Worm (Caenorhabditis elegans) whole organism, late embryonic: ENCODE results near the gene F12A10.9.

ENCODE experiments used
- C08G9.2 ChIP-seq: sonication (generic microtip); optimal IDR thresholded peaks from 2 replicates; lab custom pipeline; 2016; ENCODE audit warnings: mild to moderate bottlenecking, missing genetic modification characterization, moderate library complexity, missing compliant biosample characterization
- K02D7.2 ChIP-seq: sonication (generic microtip); optimal IDR thresholded peaks from 2 replicates; lab custom pipeline; 2017; ENCODE audit warnings: mild to moderate bottlenecking, missing genetic modification characterization, missing compliant biosample characterization
- K09A11.1 ChIP-seq: sonication (generic microtip); optimal IDR thresholded peaks from 2 replicates; lab custom pipeline; 2017; ENCODE audit warnings: antibody characterized with exemption, mild to moderate bottlenecking, missing genetic modification characterization, missing compliant biosample characterization; ENCODE audit not compliant: insufficient read depth
- T23F11.4 ChIP-seq: fragments of 200-800 bp; sonication (Bioruptor generic); optimal IDR thresholded peaks from 2 replicates; lab custom pipeline; 2018; ENCODE audit warnings: mild to moderate bottlenecking, missing genetic modification characterization, missing compliant biosample characterization
- ahr-1 ChIP-seq: sonication (generic microtip); optimal IDR thresholded peaks from 2 replicates; lab custom pipeline; 2016; ENCODE audit warnings: missing genetic modification characterization, missing compliant biosample characterization
- ama-1 ChIP-seq: fragments of 150-350 bp; optimal IDR thresholded peaks from 2 replicates; lab custom pipeline; 2014
- ceh-14 ChIP-seq: sonication (generic microtip); optimal IDR thresholded peaks from 2 replicates; lab custom pipeline; 2016; ENCODE audit warnings: missing genotype, missing genetic modification characterization, missing compliant biosample characterization
- ceh-18 ChIP-seq: sonication (generic microtip); optimal IDR thresholded peaks from 2 replicates; lab custom pipeline; 2016; ENCODE audit warnings: missing genetic modification characterization, missing compliant biosample characterization
- ceh-19 ChIP-seq: fragments of 200-800 bp; sonication (Bioruptor generic); optimal IDR thresholded peaks from 2 replicates; lab custom pipeline; 2018; ENCODE audit warnings: mild to moderate bottlenecking, missing genetic modification characterization, missing compliant biosample characterization
- ceh-2 ChIP-seq: sonication (generic microtip); optimal IDR thresholded peaks from 2 replicates; lab custom pipeline; 2016; ENCODE audit warnings: missing genotype, missing genetic modification characterization, missing compliant biosample characterization
- ceh-22 ChIP-seq: sonication (generic microtip); optimal IDR thresholded peaks from 2 replicates; lab custom pipeline; 2017; ENCODE audit warnings: missing biosample characterization, missing genetic modification characterization
- ceh-24 ChIP-seq: sonication (generic microtip); optimal IDR thresholded peaks from 2 replicates; lab custom pipeline; 2016; ENCODE audit warnings: mild to moderate bottlenecking, missing genetic modification characterization, missing compliant biosample characterization
- ceh-30 ChIP-seq: fragments of 150-350 bp; optimal IDR thresholded peaks from 2 replicates; lab custom pipeline; 2014; ENCODE audit warnings: missing biosample characterization, missing genetic modification characterization
- ceh-34 ChIP-seq: sonication (generic microtip); optimal IDR thresholded peaks from 2 replicates; lab custom pipeline; 2016; ENCODE audit warnings: mild to moderate bottlenecking, missing genetic modification characterization, missing compliant biosample characterization
- ceh-45 ChIP-seq: fragments of 200-800 bp; sonication (Bioruptor generic); IDR thresholded peaks from 2 replicates; pipeline ENCODE4 v1.3.6; 2022; ENCODE audit warnings: missing genetic modification reagents, missing genetic modification characterization, missing compliant biosample characterization
- ceh-48 ChIP-seq: sonication (generic microtip); optimal IDR thresholded peaks from 2 replicates; lab custom pipeline; 2016; ENCODE audit warnings: missing genetic modification characterization, inconsistent platforms, missing compliant biosample characterization
- ceh-6 ChIP-seq: fragments of 200-800 bp; sonication (Bioruptor generic); optimal IDR thresholded peaks from 2 replicates; lab custom pipeline; 2018; ENCODE audit warnings: mild to moderate bottlenecking, missing genetic modification characterization, missing compliant biosample characterization
- ceh-9 ChIP-seq: sonication (generic microtip); optimal IDR thresholded peaks from 2 replicates; lab custom pipeline; 2016; ENCODE audit warnings: mild to moderate bottlenecking, missing genetic modification characterization, inconsistent platforms, missing compliant biosample characterization
- che-1 ChIP-seq: sonication (generic microtip); optimal IDR thresholded peaks from 2 replicates; lab custom pipeline; 2016; ENCODE audit warnings: mild to moderate bottlenecking, missing genetic modification characterization, missing compliant biosample characterization
- dve-1 ChIP-seq: sonication (generic microtip); optimal IDR thresholded peaks from 2 replicates; lab custom pipeline; 2017; ENCODE audit warnings: antibody characterized with exemption, mild to moderate bottlenecking, missing genetic modification characterization, missing compliant biosample characterization
- elt-2 ChIP-seq: sonication (generic microtip); optimal IDR thresholded peaks from 2 replicates; lab custom pipeline; 2016; ENCODE audit warnings: missing genetic modification reagents, missing genetic modification characterization, missing compliant biosample characterization
- elt-4 ChIP-seq: sonication (generic microtip); optimal IDR thresholded peaks from 2 replicates; lab custom pipeline; 2016; ENCODE audit warnings: missing genetic modification characterization, missing compliant biosample characterization
- ets-4 ChIP-seq: sonication (generic microtip); optimal IDR thresholded peaks from 2 replicates; lab custom pipeline; 2016; ENCODE audit warnings: missing genetic modification characterization, missing compliant biosample characterization
- eyg-1 ChIP-seq: sonication (generic microtip); optimal IDR thresholded peaks from 2 replicates; lab custom pipeline; 2016; ENCODE audit warnings: missing genotype, missing genetic modification characterization, missing compliant biosample characterization
- fax-1 ChIP-seq: sonication (generic microtip); optimal IDR thresholded peaks from 2 replicates; lab custom pipeline; 2016; ENCODE audit warnings: missing genotype, missing genetic modification characterization, missing compliant biosample characterization
- fkh-6 ChIP-seq: sonication (generic microtip); optimal IDR thresholded peaks from 2 replicates; lab custom pipeline; 2016; ENCODE audit warnings: missing genetic modification characterization, missing compliant biosample characterization
- gmeb-2 ChIP-seq: sonication (generic microtip); optimal IDR thresholded peaks from 2 replicates; lab custom pipeline; 2016; ENCODE audit warnings: missing genetic modification characterization, inconsistent platforms, missing compliant biosample characterization
- hlh-13 ChIP-seq: fragments of 200-800 bp; sonication (Bioruptor generic); optimal IDR thresholded peaks from 2 replicates; lab custom pipeline; 2018; ENCODE audit warnings: mild to moderate bottlenecking, missing genetic modification characterization, missing compliant biosample characterization
- hlh-15 ChIP-seq: sonication (generic microtip); optimal IDR thresholded peaks from 2 replicates; lab custom pipeline; 2016; ENCODE audit warnings: missing genetic modification characterization, missing compliant biosample characterization
- hlh-30 ChIP-seq: sonication (generic microtip); optimal IDR thresholded peaks from 2 replicates; lab custom pipeline; 2017; ENCODE audit warnings: antibody characterized with exemption, missing genetic modification characterization, missing compliant biosample characterization; ENCODE audit not compliant: insufficient read depth
- hlh-8 ChIP-seq: sonication (generic microtip); optimal IDR thresholded peaks from 2 replicates; lab custom pipeline; 2016; ENCODE audit warnings: missing genotype, missing genetic modification characterization, missing compliant biosample characterization
- lim-6 ChIP-seq: sonication (generic microtip); optimal IDR thresholded peaks from 2 replicates; lab custom pipeline; 2016; ENCODE audit warnings: missing genetic modification characterization, missing compliant biosample characterization
- lin-11 ChIP-seq: fragments of 200-800 bp; sonication (Bioruptor generic); optimal IDR thresholded peaks from 2 replicates; lab custom pipeline; 2018; ENCODE audit warnings: mild to moderate bottlenecking, missing genetic modification characterization, missing compliant biosample characterization
- madf-2 ChIP-seq: sonication (generic microtip); optimal IDR thresholded peaks from 2 replicates; lab custom pipeline; 2017; ENCODE audit warnings: missing genetic modification characterization, missing compliant biosample characterization
- nfya-1 ChIP-seq: sonication (generic microtip); optimal IDR thresholded peaks from 2 replicates; lab custom pipeline; 2017; ENCODE audit warnings: missing genetic modification characterization, mild to moderate bottlenecking, missing compliant biosample characterization, antibody characterized with exemption, moderate library complexity
- nhr-232 ChIP-seq: sonication (generic microtip); optimal IDR thresholded peaks from 2 replicates; lab custom pipeline; 2016; ENCODE audit warnings: missing genetic modification characterization, missing compliant biosample characterization
- npax-4 ChIP-seq: sonication (generic microtip); optimal IDR thresholded peaks from 2 replicates; lab custom pipeline; 2016; ENCODE audit warnings: missing genetic modification characterization, missing compliant biosample characterization
- odd-2 ChIP-seq: sonication (generic microtip); optimal IDR thresholded peaks from 2 replicates; lab custom pipeline; 2017; ENCODE audit warnings: antibody characterized with exemption, mild to moderate bottlenecking, missing genetic modification characterization, missing compliant biosample characterization
- pag-3 ChIP-seq: sonication (generic microtip); optimal IDR thresholded peaks from 2 replicates; lab custom pipeline; 2016; ENCODE audit warnings: missing compliant biosample characterization, missing genetic modification characterization, borderline replicate concordance
- pat-9 ChIP-seq: fragments of 200-800 bp; sonication (Bioruptor generic); optimal IDR thresholded peaks from 2 replicates; lab custom pipeline; 2018; ENCODE audit warnings: mild to moderate bottlenecking, missing genetic modification characterization, moderate library complexity, missing compliant biosample characterization
- pqm-1 ChIP-seq: sonication (generic microtip); optimal IDR thresholded peaks from 2 replicates; lab custom pipeline; 2016; ENCODE audit warnings: missing genetic modification characterization, missing compliant biosample characterization
- pros-1 ChIP-seq: fragments of 150-350 bp; optimal IDR thresholded peaks from 2 replicates; lab custom pipeline; 2014; ENCODE audit warnings: missing biosample characterization, missing genetic modification reagents, missing genetic modification characterization
- sdc-2 ChIP-seq: sonication (generic microtip); optimal IDR thresholded peaks from 2 replicates; lab custom pipeline; 2016; ENCODE audit warnings: missing genotype, missing genetic modification characterization, missing compliant biosample characterization
- sox-2 ChIP-seq: fragments of 200-800 bp; sonication (Bioruptor generic); IDR thresholded peaks from 2 replicates; pipeline ENCODE4 v1.3.6; 2022; ENCODE audit warnings: missing genetic modification reagents, missing genetic modification characterization, missing compliant biosample characterization
- sox-4 ChIP-seq: sonication (generic microtip); optimal IDR thresholded peaks from 2 replicates; lab custom pipeline; 2017; ENCODE audit warnings: mild to moderate bottlenecking, missing genetic modification characterization, inconsistent platforms, missing compliant biosample characterization
- tbx-7 ChIP-seq: sonication (generic microtip); optimal IDR thresholded peaks from 2 replicates; lab custom pipeline; 2016; ENCODE audit warnings: missing genotype, missing genetic modification characterization, missing compliant biosample characterization
- unc-3 ChIP-seq, 2 experiments: fragments of 200-800 bp in 1 of 2; sonication (Bioruptor generic) in 1 of 2; sonication (generic microtip) in 1 of 2; conservative IDR thresholded peaks in 1 of 2; optimal IDR thresholded peaks in 1 of 2; 2 replicates each; pipeline versions ENCODE4 v1.3.6 to Lab custom; 2016 to 2022; ENCODE audit warnings: missing compliant biosample characterization in 2 of 2, missing genetic modification characterization in 2 of 2, missing genetic modification reagents in 1 of 2
- unc-42 ChIP-seq: sonication (generic microtip); optimal IDR thresholded peaks from 2 replicates; lab custom pipeline; 2016; ENCODE audit warnings: missing genotype, missing genetic modification characterization, missing compliant biosample characterization
- unc-55 ChIP-seq: sonication (generic microtip); optimal IDR thresholded peaks from 2 replicates; lab custom pipeline; 2017; ENCODE audit warnings: missing biosample characterization, missing genetic modification reagents, missing genetic modification characterization
- unc-86 ChIP-seq: sonication (generic microtip); optimal IDR thresholded peaks from 2 replicates; lab custom pipeline; 2016; ENCODE audit warnings: missing genetic modification characterization, missing compliant biosample characterization
- zip-5 ChIP-seq: sonication (generic microtip); optimal IDR thresholded peaks from 2 replicates; lab custom pipeline; 2016; ENCODE audit warnings: missing genetic modification characterization, missing compliant biosample characterization

F12A10.9 gene

DNA sequence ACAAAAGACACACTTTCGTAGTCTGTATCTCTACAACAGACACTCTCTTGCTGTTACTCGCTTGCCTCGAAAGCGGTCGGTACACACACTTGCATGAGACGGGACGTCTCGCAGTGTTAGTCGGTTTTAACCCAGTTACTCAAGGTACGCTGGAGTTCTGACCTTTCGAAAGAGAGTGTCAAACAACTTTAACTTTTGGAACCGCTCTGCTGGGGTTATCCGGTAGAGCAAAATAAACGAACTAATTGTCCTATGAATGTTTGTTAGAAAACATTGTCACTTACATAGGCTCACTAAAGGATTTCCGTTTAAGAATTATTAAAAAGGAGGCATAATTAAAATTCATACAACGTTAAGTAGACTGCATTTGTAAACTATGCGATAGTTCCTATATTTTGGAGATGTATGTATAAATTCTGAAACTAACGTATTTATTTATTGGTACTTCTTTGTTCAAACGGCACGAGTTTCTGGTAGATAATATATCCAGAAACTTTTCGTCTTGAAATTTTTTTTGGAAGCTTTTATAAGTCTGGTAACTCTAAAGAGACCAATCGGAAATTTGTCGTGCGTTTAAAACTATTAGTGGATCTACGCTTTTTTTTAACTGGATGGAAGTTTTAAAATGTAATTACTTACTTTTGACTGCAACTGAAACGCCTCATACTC, 45.1 kb downstream of the F12A10.9 start:
- TF ChIP-seq fkh-6, result peak; percentile 82
- peak; percentile 68 for TF ChIP-seq sox-4 (tag; lab: Kevin White, UChicago)
- peak; percentile 89 for TF ChIP-seq nfya-1 (tag; lab: Kevin White, UChicago)
- TF ChIP-seq ceh-19 (GFP tag; lab: Kevin White, UChicago), result peak; percentile 89
- TF ChIP-seq lim-6 (tag; lab: Kevin White, UChicago), result peak; percentile 76
- TF ChIP-seq unc-42 (tag; lab: Kevin White, UChicago), result peak; percentile 98
- TF ChIP-seq ceh-6, result peak; percentile 65
- peak; percentile 59 for TF ChIP-seq unc-3 (GFP tag; conservative IDR thresholded peaks at IDR 0.05; lab: Robert Waterston, UW)
- TF ChIP-seq unc-3 (tag; optimal IDR thresholded peaks at IDR 0.05; lab: Kevin White, UChicago), result peak; percentile 55
- TF ChIP-seq T23F11.4 (GFP tag; lab: Kevin White, UChicago), result peak; percentile 69
- peak; percentile 51 for TF ChIP-seq eyg-1 (tag; lab: Kevin White, UChicago)
- TF ChIP-seq ceh-18 (tag; lab: Kevin White, UChicago), result peak; percentile 95
- TF ChIP-seq nhr-232 (tag; lab: Kevin White, UChicago), result peak; percentile 60
- TF ChIP-seq madf-2 (tag; lab: Kevin White, UChicago), result peak; percentile 68
- TF ChIP-seq ceh-30 (tag; lab: Kevin White, UChicago), result peak; percentile 29
- peak; percentile 18 for TF ChIP-seq ceh-22 (tag; lab: Kevin White, UChicago)
- peak; percentile 36 for TF ChIP-seq sdc-2
- peak; percentile 97 for TF ChIP-seq pros-1 (tag; lab: Kevin White, UChicago)
- peak; percentile 3 for TF ChIP-seq ahr-1 (tag; lab: Kevin White, UChicago)
- TF ChIP-seq ceh-9 (tag; lab: Kevin White, UChicago), result no peak
- TF ChIP-seq C08G9.2 (tag; lab: Kevin White, UChicago), result peak; percentile 49
- peak; percentile 63 for TF ChIP-seq ets-4 (tag; lab: Kevin White, UChicago)
- no peak for TF ChIP-seq ceh-45 (GFP tag; lab: Robert Waterston, UW)
- TF ChIP-seq fax-1 (tag; lab: Kevin White, UChicago), result peak; percentile 68
- peak; percentile 56 for TF ChIP-seq gmeb-2
- peak; percentile 72 for TF ChIP-seq hlh-8 (tag; lab: Kevin White, UChicago)
- peak; percentile 99 for TF ChIP-seq ama-1 (lab: Kevin White, UChicago)
- TF ChIP-seq pqm-1 (tag; lab: Kevin White, UChicago), result peak; percentile 77
- TF ChIP-seq ceh-14 (tag; lab: Kevin White, UChicago), result peak; percentile 90
- TF ChIP-seq K02D7.2 (tag; lab: Kevin White, UChicago), result peak; percentile 71
- TF ChIP-seq ceh-48, result peak; percentile 18
- TF ChIP-seq ceh-34, result peak; percentile 91
- TF ChIP-seq sox-2 (GFP tag; lab: Robert Waterston, UW), result peak; percentile 57
- TF ChIP-seq hlh-30 (tag; lab: Kevin White, UChicago), result peak; percentile 3
- TF ChIP-seq zip-5 (tag; lab: Kevin White, UChicago), result peak; percentile 31
- peak; percentile 68 for TF ChIP-seq lin-11 (tag; lab: Kevin White, UChicago)
- no peak for TF ChIP-seq elt-4 (tag; lab: Kevin White, UChicago)
- peak; percentile 71 for TF ChIP-seq unc-86 (tag; lab: Kevin White, UChicago)
- peak; percentile 79 for TF ChIP-seq pat-9
- peak; percentile 59 for TF ChIP-seq che-1 (tag; lab: Kevin White, UChicago)
- TF ChIP-seq ceh-2 (tag; lab: Kevin White, UChicago), result peak; percentile 70
- TF ChIP-seq dve-1 (tag; lab: Kevin White, UChicago), result peak; percentile 93
- no peak for TF ChIP-seq pag-3
- TF ChIP-seq hlh-15 (tag; lab: Kevin White, UChicago), result peak; percentile 39
- TF ChIP-seq elt-2 (tag; lab: Kevin White, UChicago), result peak; percentile 97
- TF ChIP-seq npax-4 (tag; lab: Kevin White, UChicago), result peak; percentile 49
- TF ChIP-seq ceh-24 (tag; lab: Kevin White, UChicago), result peak; percentile 23
- peak; percentile 77 for TF ChIP-seq K09A11.1
- peak; percentile 48 for TF ChIP-seq unc-55 (GFP tag; lab: Kevin White, UChicago)
- peak; percentile 29 for TF ChIP-seq tbx-7 (tag; lab: Kevin White, UChicago)
- no peak for TF ChIP-seq odd-2 (tag; lab: Kevin White, UChicago)
- TF ChIP-seq hlh-13 (GFP tag; lab: Kevin White, UChicago), result peak; percentile 64
